Fruit fly (Drosophila melanogaster): ENCODE results near the gene GNBP2.

The GNBP2 gene

dm6 chr3L:18667115-18667514 is 8.1 kb downstream of the GNBP2 start, which contains the start of gene CG42495:
Gene CG42495, plus strand, starts transcription at chr3L:18667361.
- TF ChIP-seq CG9948 (tag; optimal IDR thresholded peaks at IDR 0.05) (no peak), gl (tag; optimal IDR thresholded peaks at IDR 0.05) (no peak), Pif1B (GFP tag; optimal IDR thresholded peaks at IDR 0.05) (no peak), fd96Ca (GFP tag; IDR thresholded peaks at IDR 0.05) (no peak), Pif1A (GFP tag; optimal IDR thresholded peaks at IDR 0.05) (no peak), CG32121 (GFP tag; IDR thresholded peaks at IDR 0.05) (no peak), D1 (tag; optimal IDR thresholded peaks at IDR 0.05) (peak; percentile 47), CG15710 (tag; optimal IDR thresholded peaks at IDR 0.05) (no peak)

DNA sequence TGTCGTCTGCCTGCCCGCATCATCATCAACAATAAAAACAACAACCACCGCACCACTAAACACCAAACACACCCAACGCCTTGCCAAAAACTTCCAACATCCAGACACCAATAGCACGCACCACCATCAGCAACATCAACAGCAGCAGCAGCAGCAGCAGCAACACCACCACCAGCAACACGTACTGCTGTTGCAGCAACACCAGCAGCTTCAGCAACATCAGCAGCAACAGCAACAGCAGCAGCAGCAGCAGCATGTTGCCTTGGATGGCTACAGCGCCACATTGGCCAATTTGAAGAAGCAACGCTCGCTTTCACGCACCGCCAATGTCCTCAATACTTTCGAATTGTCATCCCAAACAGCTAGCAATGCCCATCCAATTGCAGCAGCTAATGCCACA is 9.6 kb downstream of the GNBP2 start:
- TF ChIP-seq CG8301 (tag; optimal IDR thresholded peaks at IDR 0.05), result no peak
- TF ChIP-seq CG14655 (GFP tag; optimal IDR thresholded peaks at IDR 0.05), result no peak
- no peak for TF ChIP-seq Pif1B (GFP tag; optimal IDR thresholded peaks at IDR 0.05)
- no peak for TF ChIP-seq CG10348 (GFP tag; IDR thresholded peaks at IDR 0.05)
- no peak for TF ChIP-seq EcR (GFP tag; optimal IDR thresholded peaks at IDR 0.05)
- no peak for TF ChIP-seq Snoo (tag; optimal IDR thresholded peaks at IDR 0.05)
- TF ChIP-seq CG4496 (GFP tag; IDR thresholded peaks at IDR 0.05), result no peak
- no peak for TF ChIP-seq rn (GFP tag; IDR thresholded peaks at IDR 0.05)
- TF ChIP-seq CG8159 (tag; optimal IDR thresholded peaks at IDR 0.05), result no peak
- no peak for TF ChIP-seq D1 (tag; optimal IDR thresholded peaks at IDR 0.05)
- TF ChIP-seq fd96Ca (GFP tag; IDR thresholded peaks at IDR 0.05), result no peak

- TF ChIP-seq CG13204 (GFP tag; optimal IDR thresholded peaks at IDR 0.05) (no peak), CG9948 (tag; optimal IDR thresholded peaks at IDR 0.05) (no peak), Pif1A (GFP tag; optimal IDR thresholded peaks at IDR 0.05) (no peak), Snoo (tag; optimal IDR thresholded peaks at IDR 0.05) (no peak)
Observed at dm6 chr3L:18653737-18654136, 21.5 kb downstream of the GNBP2 start.

DNA sequence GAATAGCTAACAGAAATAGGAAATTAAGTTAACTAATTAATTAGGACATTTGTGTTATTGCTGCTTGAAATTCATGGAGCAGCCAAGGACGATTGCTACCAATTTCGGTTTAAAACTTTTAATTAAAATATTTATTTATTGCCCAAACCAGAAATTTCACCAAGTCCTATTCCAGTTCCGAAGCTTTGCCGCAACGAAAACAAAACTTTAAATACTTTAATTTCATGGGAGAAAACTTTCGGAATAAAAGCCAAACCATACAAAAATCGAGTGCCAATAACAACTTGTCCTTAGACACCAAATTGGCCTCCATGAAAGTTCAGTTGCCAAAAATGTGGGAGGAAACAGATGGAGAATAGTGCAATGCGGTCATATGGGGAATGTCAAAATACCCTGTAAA is 32.0 kb downstream of the GNBP2 start:
- TF ChIP-seq EcR (GFP tag; optimal IDR thresholded peaks at IDR 0.05) (no peak), CG4496 (GFP tag; IDR thresholded peaks at IDR 0.05) (no peak), rn (GFP tag; IDR thresholded peaks at IDR 0.05) (no peak), Ets98B (GFP tag; IDR thresholded peaks at IDR 0.05) (no peak), CG13204 (GFP tag; optimal IDR thresholded peaks at IDR 0.05) (no peak), fd96Ca (GFP tag; IDR thresholded peaks at IDR 0.05) (no peak), CG8159 (tag; optimal IDR thresholded peaks at IDR 0.05) (no peak), CG34367 (tag; optimal IDR thresholded peaks at IDR 0.05) (no peak), Pif1A (GFP tag; optimal IDR thresholded peaks at IDR 0.05) (no peak), D1 (tag; optimal IDR thresholded peaks at IDR 0.05) (no peak), Snoo (tag; optimal IDR thresholded peaks at IDR 0.05) (no peak), CG17806 (tag; optimal IDR thresholded peaks at IDR 0.05) (no peak), gl (tag; optimal IDR thresholded peaks at IDR 0.05) (no peak), CG8301 (tag; optimal IDR thresholded peaks at IDR 0.05) (no peak), CG9948 (tag; optimal IDR thresholded peaks at IDR 0.05) (no peak)

DNA sequence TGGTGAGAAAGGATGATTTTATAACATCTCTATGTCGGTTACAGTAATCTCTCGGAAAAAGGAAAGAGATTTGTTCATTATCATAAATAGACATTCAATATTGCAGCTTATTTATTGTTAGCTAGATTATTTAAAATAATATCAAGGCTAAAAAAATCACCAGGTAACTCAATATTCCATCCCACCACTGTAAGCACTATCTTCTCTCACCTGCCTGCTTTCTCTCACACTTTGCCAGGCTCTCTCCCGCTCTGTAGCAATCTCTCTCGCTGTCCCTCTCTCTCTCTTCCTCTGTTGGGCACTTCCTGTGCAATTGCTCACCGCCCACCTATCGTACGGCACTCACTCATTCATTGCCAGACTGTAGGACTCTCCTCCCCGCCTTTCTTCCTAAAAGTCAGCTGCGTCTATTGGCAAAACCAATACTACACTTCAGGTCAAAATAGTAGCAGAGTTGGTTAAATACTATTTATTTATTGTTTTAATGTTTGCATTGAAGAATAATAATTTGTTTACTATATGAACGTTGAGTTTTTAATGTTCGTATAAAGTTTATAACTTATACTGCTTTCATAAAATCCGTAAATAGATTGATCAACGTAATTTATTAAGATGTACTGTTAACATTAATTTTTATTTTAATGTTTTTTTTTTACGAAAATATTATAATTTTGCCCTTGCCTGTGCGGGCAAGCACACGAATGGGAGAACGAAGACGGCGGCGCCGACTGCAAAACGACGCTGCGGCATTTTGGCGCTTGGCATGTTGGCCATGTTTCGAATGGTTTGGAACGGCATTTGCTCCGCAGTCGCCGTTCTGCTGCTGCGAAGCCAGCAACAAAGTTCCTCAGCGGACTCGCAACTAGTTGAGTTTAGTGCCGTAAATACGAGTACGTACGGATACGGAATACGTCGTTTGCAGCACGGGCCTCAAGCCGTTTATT is 34.4 kb downstream of the GNBP2 start:
- TF ChIP-seq Ets98B (GFP tag; IDR thresholded peaks at IDR 0.05), result peak; percentile 99
- peak; percentile 96 for TF ChIP-seq CG8301 (tag; optimal IDR thresholded peaks at IDR 0.05)
- peak; percentile 82 for TF ChIP-seq Pif1B (GFP tag; optimal IDR thresholded peaks at IDR 0.05)
- TF ChIP-seq rn (GFP tag; IDR thresholded peaks at IDR 0.05), result peak; percentile 99
- TF ChIP-seq D1 (tag; optimal IDR thresholded peaks at IDR 0.05), result peak; percentile 15
- TF ChIP-seq EcR (GFP tag; optimal IDR thresholded peaks at IDR 0.05), result no peak
- peak; percentile 81 for TF ChIP-seq CG15710 (tag; optimal IDR thresholded peaks at IDR 0.05)
- peak; percentile 84 for TF ChIP-seq Pif1A (GFP tag; optimal IDR thresholded peaks at IDR 0.05)
- TF ChIP-seq CG17806 (tag; optimal IDR thresholded peaks at IDR 0.05), result peak; percentile 83
- peak; percentile 96 for TF ChIP-seq fd96Ca (GFP tag; IDR thresholded peaks at IDR 0.05)
- TF ChIP-seq CG12605 (GFP tag; IDR thresholded peaks at IDR 0.05), result peak; percentile 98
- TF ChIP-seq Snoo (tag; optimal IDR thresholded peaks at IDR 0.05), result peak; percentile 87
- peak; percentile 99 for TF ChIP-seq CG4496 (GFP tag; IDR thresholded peaks at IDR 0.05)
- peak; percentile 86 for TF ChIP-seq CG8159 (tag; optimal IDR thresholded peaks at IDR 0.05)
- TF ChIP-seq CG9948 (tag; optimal IDR thresholded peaks at IDR 0.05), result peak; percentile 90
- TF ChIP-seq gl (tag; optimal IDR thresholded peaks at IDR 0.05), result peak; percentile 61
- peak; percentile 96 for TF ChIP-seq CG14655 (GFP tag; optimal IDR thresholded peaks at IDR 0.05)
- peak; percentile 94 for TF ChIP-seq CG10348 (GFP tag; IDR thresholded peaks at IDR 0.05)
- TF ChIP-seq CG34367 (tag; optimal IDR thresholded peaks at IDR 0.05), result peak; percentile 87
- TF ChIP-seq CG13204 (GFP tag; optimal IDR thresholded peaks at IDR 0.05), result peak; percentile 45
- TF ChIP-seq CG32121 (GFP tag; IDR thresholded peaks at IDR 0.05), result peak; percentile 99

dm6 chr3L:18638487-18638886 is 36.7 kb downstream of the GNBP2 start:
- TF ChIP-seq CG14655 (GFP tag; optimal IDR thresholded peaks at IDR 0.05) (peak; percentile 53), rn (GFP tag; IDR thresholded peaks at IDR 0.05) (no peak), D1 (tag; optimal IDR thresholded peaks at IDR 0.05) (no peak), EcR (GFP tag; optimal IDR thresholded peaks at IDR 0.05) (no peak), Pif1B (GFP tag; optimal IDR thresholded peaks at IDR 0.05) (no peak), CG9948 (tag; optimal IDR thresholded peaks at IDR 0.05) (no peak), Pif1A (GFP tag; optimal IDR thresholded peaks at IDR 0.05) (peak; percentile 13), CG8301 (tag; optimal IDR thresholded peaks at IDR 0.05) (peak; percentile 45), CG8159 (tag; optimal IDR thresholded peaks at IDR 0.05) (peak; percentile 1), CG17806 (tag; optimal IDR thresholded peaks at IDR 0.05) (no peak), Snoo (tag; optimal IDR thresholded peaks at IDR 0.05) (no peak), Ets98B (GFP tag; IDR thresholded peaks at IDR 0.05) (no peak)
